Worm (Caenorhabditis elegans) whole organism, dauer: ENCODE measurements around the gene tmed-10.
"Not testable (repeated sequence)": the region's sequence is repeated elsewhere in the genome, so short reads cannot be mapped to it uniquely, and the experiment has no call there.

Experiments used
- unc-62 ChIP-seq: sonication (generic microtip); optimal IDR thresholded peaks from 2 replicates; lab custom pipeline; 2017; ENCODE audit warnings: missing biosample characterization, missing genetic modification reagents, missing genetic modification characterization

Gene tmed-10

ce11 chrV:11292682-11293081 is 34.1 kb downstream of the tmed-10 start:
- TF ChIP-seq unc-62: no peak

- no peak for TF ChIP-seq unc-62
Measured at ce11 chrV:11290888-11291287, 35.9 kb downstream of the tmed-10 start, which contains the start of gene C03E10.1. Gene C03E10.1 (plus strand): TSS chrV:11291188.

ce11 chrV:11286114-11286513 is 40.6 kb downstream of the tmed-10 start, which contains the start of gene C03E10.3:
Gene C03E10.3 (plus strand): TSS chrV:11286414.
- not testable (repeated sequence) for TF ChIP-seq unc-62

ce11 chrV:11282272-11282671 is 44.5 kb downstream of the tmed-10 start, which contains the start of gene gly-20:
Gene gly-20 (plus strand): TSS chrV:11282572.
- TF ChIP-seq unc-62: no peak

- no peak for TF ChIP-seq unc-62
Measured at ce11 chrV:11281414-11282209, 45.2 kb downstream of the tmed-10 start.

ce11 chrV:11279564-11279963 is 47.2 kb downstream of the tmed-10 start:
- TF ChIP-seq unc-62: no peak
